Worm (Caenorhabditis elegans): Measurements from ENCODE around the gene srd-31.
A peak's percentile ranks its signal among the peaks of the same experiment; 100 is the strongest.

Gene srd-31

ce11 chrV:7634657-7635056 lies at the start of gene srd-31:
TSS of gene srd-31 (minus strand) at chrV:7634757.
- no peak for TF ChIP-seq nhr-102 (tag; optimal IDR thresholded peaks at IDR 0.05)
- TF ChIP-seq hlh-11 (tag; optimal IDR thresholded peaks at IDR 0.05): no peak
- TF ChIP-seq dpl-1 (GFP tag; optimal IDR thresholded peaks at IDR 0.05): no peak
- TF ChIP-seq zip-11 (GFP tag; IDR thresholded peaks at IDR 0.05): no peak
- TF ChIP-seq madf-5 (GFP tag; IDR thresholded peaks at IDR 0.05): no peak
- TF ChIP-seq spr-1 (tag; optimal IDR thresholded peaks at IDR 0.05): no peak
- no peak for TF ChIP-seq nhr-42 (GFP tag; IDR thresholded peaks at IDR 0.05)
- TF ChIP-seq unc-39 (tag; optimal IDR thresholded peaks at IDR 0.05): no peak
- TF ChIP-seq ces-1 (GFP tag; optimal IDR thresholded peaks at IDR 0.05): no peak
- TF ChIP-seq T26A8.4 (GFP tag; IDR thresholded peaks at IDR 0.05): no peak
- no peak for TF ChIP-seq nhr-111 (GFP tag; optimal IDR thresholded peaks at IDR 0.05)
- no peak for TF ChIP-seq mes-2 (tag; optimal IDR thresholded peaks at IDR 0.05; ENCODE audit: poor library complexity, severe bottlenecking)

- TF ChIP-seq daf-19 (GFP tag; conservative IDR thresholded peaks at IDR 0.05) (no peak), vab-7 (GFP tag; IDR thresholded peaks at IDR 0.05) (no peak), F49E8.2 (tag; optimal IDR thresholded peaks at IDR 0.05; ENCODE audit: borderline replicate concordance) (no peak), unc-62 (GFP tag; optimal IDR thresholded peaks at IDR 0.05 in 1 of 2) (peak in 1 of 2 experiments; percentile 68), unc-62 (tag; optimal IDR thresholded peaks at IDR 0.05) (no peak)
These were observed 49.5 kb upstream of the srd-31 start, which contains the start of gene sre-11 for ce11 chrV:7683907-7684655. TSS of gene sre-11 (minus strand) at chrV:7683957.

- TF ChIP-seq mxl-2 (GFP tag; conservative IDR thresholded peaks at IDR 0.05): no peak
- peak; percentile 15 for TF ChIP-seq mxl-3 (GFP tag; optimal IDR thresholded peaks at IDR 0.05)
- TF ChIP-seq unc-130 (GFP tag; optimal IDR thresholded peaks at IDR 0.05): no peak
- TF ChIP-seq gei-8 (GFP tag; optimal IDR thresholded peaks at IDR 0.05): no peak
- TF ChIP-seq spr-3 (GFP tag; optimal IDR thresholded peaks at IDR 0.05): no peak
- TF ChIP-seq ZK337.2 (GFP tag; IDR thresholded peaks at IDR 0.05): no peak
- TF ChIP-seq dve-1 (tag; optimal IDR thresholded peaks at IDR 0.05; ENCODE audit: insufficient read depth): peak; percentile 51
- peak in 1 of 2 experiments; percentile 27 for TF ChIP-seq mdl-1 (tag; optimal IDR thresholded peaks at IDR 0.05)
- peak; percentile 100 for TF ChIP-seq nhr-28 (tag; optimal IDR thresholded peaks at IDR 0.05)
- TF ChIP-seq spr-1 (tag; optimal IDR thresholded peaks at IDR 0.05): no peak
- TF ChIP-seq pha-4 (GFP tag; IDR thresholded peaks at IDR 0.05): no peak
- no peak for TF ChIP-seq pha-4 (tag; optimal IDR thresholded peaks at IDR 0.05)
- TF ChIP-seq cey-2 (tag; optimal IDR thresholded peaks at IDR 0.05; ENCODE audit: borderline replicate concordance, insufficient read depth): no peak
- TF ChIP-seq daf-16 (GFP tag; optimal IDR thresholded peaks at IDR 0.05): no peak
- TF ChIP-seq daf-16 (tag; optimal IDR thresholded peaks at IDR 0.05): peak; percentile 88
- peak; percentile 38 for TF ChIP-seq nhr-77 (tag; optimal IDR thresholded peaks at IDR 0.05)
These were observed 46.8 kb upstream of the srd-31 start, which contains the start of gene cyp-33A1 for ce11 chrV:7681388-7681787. TSS of gene cyp-33A1 (minus strand) at chrV:7681459.

- TF ChIP-seq nhr-6 (tag; optimal IDR thresholded peaks at IDR 0.05): no peak
- TF ChIP-seq spr-3 (GFP tag; optimal IDR thresholded peaks at IDR 0.05): no peak
- TF ChIP-seq cey-2 (tag; optimal IDR thresholded peaks at IDR 0.05; ENCODE audit: borderline replicate concordance, insufficient read depth): no peak
- TF ChIP-seq tag-97 (GFP tag; IDR thresholded peaks at IDR 0.05): no peak
- TF ChIP-seq aly-2 (tag; optimal IDR thresholded peaks at IDR 0.05): no peak
- TF ChIP-seq unc-130 (GFP tag; optimal IDR thresholded peaks at IDR 0.05): no peak
These were observed 41.3 kb upstream of the srd-31 start, which contains the start of gene C12D5.3 for ce11 chrV:7675904-7676303. TSS of gene C12D5.3 (plus strand) at chrV:7676204.
